Fruit fly (Drosophila melanogaster): Measurements from ENCODE around the gene gdl.

- TF ChIP-seq CG8478 (optimal IDR thresholded peaks at IDR 0.05) (no peak), CTCF (optimal IDR thresholded peaks at IDR 0.05) (no peak)
Observed at dm6 chr3L:15527416-15527815, 18.2 kb downstream of the gdl start, which contains the start of gene CG42729.

Data from S2 (cell line).